Fruit fly (Drosophila melanogaster) whole organism, adult: Measurements from ENCODE around the gene spz4.
A peak's percentile ranks its signal among the peaks of the same experiment; 100 is the strongest.

ENCODE experiments used
- CG11617 ChIP-seq: fragments of 200-800 bp; sonication (Bioruptor generic); optimal IDR thresholded peaks from 2 replicates; lab custom pipeline; 2017; ENCODE audit warnings: mild to moderate bottlenecking, missing biosample characterization, missing genetic modification reagents, missing genetic modification characterization
- CG12768 ChIP-seq: fragments of 200-800 bp; sonication (Bioruptor generic); optimal IDR thresholded peaks from 2 replicates; lab custom pipeline; 2017; ENCODE audit warnings: missing biosample characterization, missing genetic modification characterization, mild to moderate bottlenecking, moderate library complexity, missing genetic modification reagents
- CG14711 ChIP-seq: fragments of 200-800 bp; sonication (Bioruptor generic); optimal IDR thresholded peaks from 2 replicates; lab custom pipeline; 2018; ENCODE audit warnings: missing biosample characterization, mild to moderate bottlenecking, missing genetic modification characterization, moderate library complexity
- CG1620 ChIP-seq: fragments of 200-800 bp; sonication (Bioruptor generic); optimal IDR thresholded peaks from 2 replicates; lab custom pipeline; 2016; ENCODE audit warnings: missing biosample characterization, missing genetic modification characterization
- CG33017 ChIP-seq: fragments of 200-800 bp; sonication (Bioruptor generic); optimal IDR thresholded peaks from 2 replicates; lab custom pipeline; 2018; ENCODE audit warnings: missing biosample characterization, mild to moderate bottlenecking, missing genetic modification characterization, moderate library complexity
- CG5204 ChIP-seq: fragments of 200-800 bp; sonication (Bioruptor generic); optimal IDR thresholded peaks from 2 replicates; lab custom pipeline; 2016; ENCODE audit warnings: missing biosample characterization, missing genetic modification characterization
- CG7045 ChIP-seq: fragments of 200-800 bp; sonication (Bioruptor generic); optimal IDR thresholded peaks from 2 replicates; lab custom pipeline; 2017; ENCODE audit warnings: missing biosample characterization, mild to moderate bottlenecking, missing genetic modification characterization
- CG7101 ChIP-seq: fragments of 200-800 bp; sonication (Bioruptor generic); optimal IDR thresholded peaks from 2 replicates; lab custom pipeline; 2018; ENCODE audit warnings: missing biosample characterization, mild to moderate bottlenecking, missing genetic modification characterization, moderate library complexity
- Clk ChIP-seq: fragments of 200-800 bp; sonication (Bioruptor generic); optimal IDR thresholded peaks from 2 replicates; lab custom pipeline; 2017; ENCODE audit warnings: missing biosample characterization, missing genetic modification characterization
- Crg-1 ChIP-seq: fragments of 200-800 bp; sonication (Bioruptor generic); optimal IDR thresholded peaks from 2 replicates; lab custom pipeline; 2016; ENCODE audit warnings: missing biosample characterization, missing genetic modification characterization
- Hr96 ChIP-seq: fragments of 200-800 bp; sonication (Bioruptor generic); optimal IDR thresholded peaks from 2 replicates; lab custom pipeline; 2016; ENCODE audit warnings: missing biosample characterization, missing genetic modification characterization
- Mnt ChIP-seq: fragments of 200-800 bp; sonication (Bioruptor generic); optimal IDR thresholded peaks from 2 replicates; lab custom pipeline; 2016; ENCODE audit warnings: missing biosample characterization, mild to moderate bottlenecking, missing genetic modification characterization
- bab1 ChIP-seq: fragments of 200-800 bp; sonication (Bioruptor generic); optimal IDR thresholded peaks from 3 replicates; lab custom pipeline; 2019; ENCODE audit warnings: missing biosample characterization, mild to moderate bottlenecking, missing genetic modification characterization, moderate library complexity
- cic ChIP-seq: fragments of 200-800 bp; sonication (Bioruptor generic); optimal IDR thresholded peaks from 2 replicates; lab custom pipeline; 2017; ENCODE audit warnings: missing biosample characterization, mild to moderate bottlenecking, missing genetic modification characterization, moderate library complexity
- cnc ChIP-seq, 2 experiments: fragments of >200 bp; optimal IDR thresholded peaks; 2 replicates each; lab custom pipeline; 2017
- kay ChIP-seq: fragments of 200-800 bp; sonication (Bioruptor generic); peaks from one replicate; lab custom pipeline; 2016; ENCODE audit warnings: missing biosample characterization, missing genetic modification characterization, borderline replicate concordance
- ovo ChIP-seq: fragments of 200-800 bp; sonication (Bioruptor generic); optimal IDR thresholded peaks from 2 replicates; lab custom pipeline; 2016; ENCODE audit warnings: missing biosample characterization, missing genetic modification characterization
- pad ChIP-seq: fragments of 200-800 bp; sonication (Bioruptor generic); optimal IDR thresholded peaks from 3 replicates; lab custom pipeline; 2017; ENCODE audit warnings: missing biosample characterization, missing genetic modification characterization, mild to moderate bottlenecking, moderate library complexity, missing genetic modification reagents
- tj ChIP-seq: fragments of 200-800 bp; sonication (Bioruptor generic); optimal IDR thresholded peaks from 3 replicates; lab custom pipeline; 2017; ENCODE audit warnings: missing biosample characterization, mild to moderate bottlenecking, missing genetic modification characterization, moderate library complexity
- toe ChIP-seq: fragments of 200-800 bp; sonication (Bioruptor generic); optimal IDR thresholded peaks from 2 replicates; lab custom pipeline; 2016; ENCODE audit warnings: missing biosample characterization, missing genetic modification characterization

spz4 gene

dm6 chr2L:11521185-11521584 lies 19.7 kb downstream of the spz4 start, which contains the start of gene CG14930:
CG14930 (minus strand) TSS chr2L:11521285.
- TF ChIP-seq toe (GFP tag; lab: Kevin White, UChicago) (no peak), Crg-1 (GFP tag; lab: Kevin White, UChicago) (no peak), CG33017 (tag; lab: Kevin White, UChicago) (no peak), CG7045 (no peak), CG1620 (GFP tag; lab: Kevin White, UChicago) (no peak), cic (GFP tag; lab: Kevin White, UChicago) (no peak)

DNA sequence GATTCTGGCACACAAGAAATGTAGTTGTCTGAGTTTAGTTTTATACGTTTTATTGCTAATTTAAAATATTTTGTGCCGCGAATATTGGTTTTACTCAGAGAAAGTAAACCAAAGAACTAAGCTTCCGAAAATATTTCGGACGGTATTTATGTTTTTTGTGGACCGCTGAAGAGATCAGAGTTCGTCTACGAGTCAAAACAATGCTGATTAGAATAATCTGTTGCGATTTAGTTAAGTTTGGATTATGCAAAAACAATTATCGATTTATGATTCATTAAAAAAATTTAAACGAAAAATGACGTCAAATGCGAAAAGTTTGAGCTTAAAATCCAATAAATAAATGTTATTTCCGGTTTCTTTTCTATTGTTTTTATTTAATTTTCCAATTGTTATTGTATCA lies 21.2 kb downstream of the spz4 start, which contains the start of gene CG43153:
Gene CG43153 (minus strand): TSS at position 101 of the 400 bp plus-strand sequence.
- TF ChIP-seq pad (GFP tag; lab: Kevin White, UChicago) (no peak), Clk (GFP tag; lab: Kevin White, UChicago) (no peak), CG11617 (GFP tag; lab: Kevin White, UChicago) (no peak), ovo (GFP tag; lab: Kevin White, UChicago) (no peak), cnc (optimal IDR thresholded peaks at IDR 0.05; lab: Kevin White, UChicago) (no peak), CG7101 (tag; lab: Kevin White, UChicago) (no peak), bab1 (no peak), CG7045 (no peak), CG14711 (tag; lab: Kevin White, UChicago) (no peak), toe (GFP tag; lab: Kevin White, UChicago) (no peak), CG1620 (GFP tag; lab: Kevin White, UChicago) (no peak), tj (GFP tag; lab: Kevin White, UChicago) (no peak), Mnt (no peak)

dm6 chr2L:11528129-11528589 lies 26.6 kb downstream of the spz4 start, which contains the start of gene CG31705:
CG31705 (minus strand) TSS chr2L:11528205.
- peak; percentile 5 for TF ChIP-seq CG33017 (tag; lab: Kevin White, UChicago)
- peak; percentile 38 for TF ChIP-seq toe (GFP tag; lab: Kevin White, UChicago)
- no peak for TF ChIP-seq Crg-1 (GFP tag; lab: Kevin White, UChicago)
- no peak for TF ChIP-seq CG1620 (GFP tag; lab: Kevin White, UChicago)
- TF ChIP-seq tj (GFP tag; lab: Kevin White, UChicago): peak; percentile 52
- no peak for TF ChIP-seq cnc (optimal IDR thresholded peaks at IDR 0.05; lab: Kevin White, UChicago)
- no peak for TF ChIP-seq Mnt
- peak; percentile 82 for TF ChIP-seq CG7045
- TF ChIP-seq cic (GFP tag; lab: Kevin White, UChicago): peak; percentile 22
- no peak for TF ChIP-seq ovo (GFP tag; lab: Kevin White, UChicago)
- TF ChIP-seq CG12768: peak; percentile 75
- TF ChIP-seq CG14711 (tag; lab: Kevin White, UChicago): peak; percentile 31
- TF ChIP-seq Clk (GFP tag; lab: Kevin White, UChicago): no peak
- no peak for TF ChIP-seq Hr96 (GFP tag; lab: Kevin White, UChicago)
- TF ChIP-seq kay (GFP tag; lab: Kevin White, UChicago): peak; percentile 21
- no peak for TF ChIP-seq CG5204
- peak; percentile 78 for TF ChIP-seq bab1
- TF ChIP-seq CG11617 (GFP tag; lab: Kevin White, UChicago): peak; percentile 57
- peak; percentile 60 for TF ChIP-seq CG7101 (tag; lab: Kevin White, UChicago)
- TF ChIP-seq pad (GFP tag; lab: Kevin White, UChicago): peak; percentile 45

DNA sequence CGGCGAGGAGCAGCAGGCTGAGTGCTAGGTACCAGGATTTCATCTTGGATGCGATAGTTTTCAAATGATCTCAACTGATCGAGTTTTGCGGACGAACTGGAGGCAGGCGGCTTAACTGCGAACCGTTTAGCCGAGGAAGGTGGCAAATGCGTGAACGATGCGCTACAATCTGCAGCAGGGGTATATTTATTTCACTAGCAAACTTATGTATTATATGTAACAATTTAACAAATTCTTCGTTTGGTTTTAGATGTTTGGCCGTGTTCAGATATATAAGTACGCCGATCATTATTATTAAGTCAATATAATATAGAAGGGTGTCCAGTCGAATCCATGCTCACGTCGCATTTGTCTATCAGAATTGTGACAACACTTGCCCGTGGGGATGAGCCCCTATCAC lies 29.4 kb downstream of the spz4 start, which contains the start of gene CG31706:
Gene CG31706 (minus strand): TSS at position 101 of the 400 bp plus-strand sequence.
- TF ChIP-seq bab1 (no peak), CG7101 (tag; lab: Kevin White, UChicago) (no peak), toe (GFP tag; lab: Kevin White, UChicago) (no peak), CG5204 (no peak), Clk (GFP tag; lab: Kevin White, UChicago) (no peak), CG14711 (tag; lab: Kevin White, UChicago) (no peak), Crg-1 (GFP tag; lab: Kevin White, UChicago) (no peak), CG11617 (GFP tag; lab: Kevin White, UChicago) (no peak), Mnt (no peak)

dm6 chr2L:11531520-11531919 lies 30.0 kb downstream of the spz4 start, which contains the start of gene CG34162:
CG34162 (plus strand) TSS chr2L:11531820.
- no peak for TF ChIP-seq CG7045
- TF ChIP-seq CG1620 (GFP tag; lab: Kevin White, UChicago): no peak
- no peak for TF ChIP-seq CG14711 (tag; lab: Kevin White, UChicago)
- no peak for TF ChIP-seq tj (GFP tag; lab: Kevin White, UChicago)
- TF ChIP-seq CG7101 (tag; lab: Kevin White, UChicago): no peak
- no peak for TF ChIP-seq ovo (GFP tag; lab: Kevin White, UChicago)
- no peak for TF ChIP-seq CG33017 (tag; lab: Kevin White, UChicago)

dm6 chr2L:11535845-11536244 lies 34.3 kb downstream of the spz4 start, which contains the start of gene CG43438:
CG43438 (plus strand) TSS chr2L:11536145.
- TF ChIP-seq Crg-1 (GFP tag; lab: Kevin White, UChicago) (no peak), CG11617 (GFP tag; lab: Kevin White, UChicago) (no peak), CG1620 (GFP tag; lab: Kevin White, UChicago) (no peak), kay (GFP tag; lab: Kevin White, UChicago) (no peak), Mnt (no peak), cic (GFP tag; lab: Kevin White, UChicago) (no peak), Clk (GFP tag; lab: Kevin White, UChicago) (no peak), Hr96 (GFP tag; lab: Kevin White, UChicago) (no peak), CG33017 (tag; lab: Kevin White, UChicago) (no peak)
